Fruit fly (Drosophila melanogaster) Kc167 (cell line): ENCODE results near the gene erm.

Experiments used
- Myc ChIP-seq: fragments of >200 bp; optimal IDR thresholded peaks from 2 replicates; lab custom pipeline; 2017; ENCODE audit warnings: missing external identifiers
- h ChIP-seq: fragments of >200 bp; optimal IDR thresholded peaks from 3 replicates; lab custom pipeline; 2018; ENCODE audit warnings: missing external identifiers
- insv ChIP-seq: fragments of >200 bp; optimal IDR thresholded peaks from 3 replicates; lab custom pipeline; 2018; ENCODE audit warnings: missing external identifiers
- psq ChIP-seq: fragments of >200 bp; optimal IDR thresholded peaks from 2 replicates; lab custom pipeline; 2017; ENCODE audit warnings: missing external identifiers
- ttk ChIP-seq: sonication (Bioruptor generic); optimal IDR thresholded peaks from 2 replicates; lab custom pipeline; 2017; ENCODE audit warnings: missing external identifiers

- TF ChIP-seq insv (lab: Kevin White, UChicago) (no peak), h (lab: Kevin White, UChicago) (no peak), ttk (no peak), psq (lab: Kevin White, UChicago) (no peak), Myc (lab: Kevin White, UChicago) (no peak)
Measured at dm6 chr2L:1902243-1902642, 67.9 kb downstream of the erm start.
